Comparison of ENCODE assay signal across 1 fruit fly cellular context in genomic region chr3L:3785002-3785661, dm6.
TF ChIP-seq lines count a peak whose summit lies in the region.

No protein-coding gene starts in this region.

TF ChIP-seq in whole organism, embryonic, 481 proteins besides CTCF, POLR2A, EP300 and RAD21 (continued from another document and continues in another):
- TF ChIP-seq CG7745 (tag; optimal IDR thresholded peaks at IDR 0.05; lab: Kevin White, UChicago) (peak; percentile 50), peb (GFP tag; IDR thresholded peaks at IDR 0.05; lab: Robert Waterston, UW) (peak; percentile 94), CG3065 (GFP tag; optimal IDR thresholded peaks at IDR 0.05; lab: Kevin White, UChicago) (peak; percentile 94), disco-r (GFP tag; optimal IDR thresholded peaks at IDR 0.05; lab: Kevin White, UChicago) (peak; percentile 91), usp (GFP tag; optimal IDR thresholded peaks at IDR 0.05; lab: Kevin White, UChicago) (no peak), bsh (GFP tag; optimal IDR thresholded peaks at IDR 0.05; lab: Kevin White, UChicago) (peak; percentile 96 to 97), Lpt (GFP tag; optimal IDR thresholded peaks at IDR 0.05; lab: Kevin White, UChicago) (no peak), Ssrp (tag; optimal IDR thresholded peaks at IDR 0.05; lab: Kevin White, UChicago) (peak; percentile 94), Aef1 (GFP tag; IDR thresholded peaks at IDR 0.05; lab: Robert Waterston, UW) (peak; percentile 94), chif (GFP tag; optimal IDR thresholded peaks at IDR 0.05; lab: Kevin White, UChicago) (peak; percentile 96 to 97), tio (GFP tag; optimal IDR thresholded peaks at IDR 0.05; lab: Kevin White, UChicago) (peak; percentile 93), Bgb (GFP tag; IDR thresholded peaks at IDR 0.05; lab: Robert Waterston, UW; ENCODE audit: partially characterized antibody) (peak; percentile 43; the same call in 1 of the 2 replicates), sisA (GFP tag; IDR thresholded peaks at IDR 0.05; lab: Robert Waterston, UW) (peak; percentile 97), CrebB (tag; optimal IDR thresholded peaks at IDR 0.05; lab: Kevin White, UChicago) (peak; percentile 91), run (tag; optimal IDR thresholded peaks at IDR 0.05; lab: Kevin White, UChicago) (peak; percentile 91), GATAe (GFP tag; conservative IDR thresholded peaks at IDR 0.05; lab: Robert Waterston, UW) (peak; percentile 44), CG12155 (GFP tag; optimal IDR thresholded peaks at IDR 0.05; lab: Kevin White, UChicago) (peak; percentile 89), tin (GFP tag; optimal IDR thresholded peaks at IDR 0.05; lab: Kevin White, UChicago) (peak; percentile 90), BtbVII (GFP tag; optimal IDR thresholded peaks at IDR 0.05; lab: Kevin White, UChicago) (peak; percentile 68), CG6254 (GFP tag; optimal IDR thresholded peaks at IDR 0.05; lab: Kevin White, UChicago) (peak; percentile 83), CG15073 (GFP tag; optimal IDR thresholded peaks at IDR 0.05; lab: Kevin White, UChicago) (peak; percentile 73), CG15011 (GFP tag; optimal IDR thresholded peaks at IDR 0.05; lab: Kevin White, UChicago) (peak; percentile 68), CG10543 (GFP tag; optimal IDR thresholded peaks at IDR 0.05; lab: Kevin White, UChicago) (peak; percentile 31), CG30431 (GFP tag; optimal IDR thresholded peaks at IDR 0.05; lab: Kevin White, UChicago) (peak; percentile 97), en (GFP tag; optimal IDR thresholded peaks at IDR 0.05; lab: Kevin White, UChicago) (peak; percentile 93), CG31365 (tag; optimal IDR thresholded peaks at IDR 0.05; lab: Kevin White, UChicago) (peak; percentile 73), CG9817 (tag; optimal IDR thresholded peaks at IDR 0.05; lab: Kevin White, UChicago) (peak; percentile 82), CG9609 (GFP tag; optimal IDR thresholded peaks at IDR 0.05; lab: Kevin White, UChicago) (peak; percentile 96), CG17829 (tag; optimal IDR thresholded peaks at IDR 0.05; lab: Kevin White, UChicago) (peak; percentile 85), CHES-1-like (GFP tag; optimal IDR thresholded peaks at IDR 0.05; lab: Kevin White, UChicago) (peak; percentile 93), cato (GFP tag; optimal IDR thresholded peaks at IDR 0.05; lab: Kevin White, UChicago; ENCODE audit: borderline replicate concordance) (peak; percentile 87), hkb (optimal IDR thresholded peaks at IDR 0.05; lab: Kevin White, UChicago) (no peak), hkb (GFP tag; IDR thresholded peaks at IDR 0.05; lab: Robert Waterston, UW) (peak; percentile 97), ham (GFP tag; IDR thresholded peaks at IDR 0.05; lab: Robert Waterston, UW) (peak; percentile 73), CG13123 (GFP tag; optimal IDR thresholded peaks at IDR 0.05; lab: Kevin White, UChicago) (peak; percentile 90), CG13624 (GFP tag; optimal IDR thresholded peaks at IDR 0.05; lab: Kevin White, UChicago) (peak; percentile 94), bbx (GFP tag; IDR thresholded peaks at IDR 0.05; lab: Robert Waterston, UW; ENCODE audit: partially characterized antibody) (0 out of 2 replicates have a peak, but pooled peaks have one; percentile 35), CoRest (tag; optimal IDR thresholded peaks at IDR 0.05; lab: Kevin White, UChicago) (peak; percentile 88), twi (tag; optimal IDR thresholded peaks at IDR 0.05; lab: Kevin White, UChicago) (peak; percentile 74), CG6654 (GFP tag; optimal IDR thresholded peaks at IDR 0.05; lab: Kevin White, UChicago) (peak; percentile 62), H15 (GFP tag; IDR thresholded peaks at IDR 0.05; lab: Robert Waterston, UW) (peak; percentile 98), caup (GFP tag; optimal IDR thresholded peaks at IDR 0.05; lab: Kevin White, UChicago; ENCODE audit: severe bottlenecking) (peak; percentile 81), CG11696 (GFP tag; IDR thresholded peaks at IDR 0.05; lab: Robert Waterston, UW) (peak; percentile 84), vfl (GFP tag; optimal IDR thresholded peaks at IDR 0.05; lab: Kevin White, UChicago) (peak; percentile 79), btn (GFP tag; optimal IDR thresholded peaks at IDR 0.05; lab: Kevin White, UChicago) (peak; percentile 91), Abd-B (GFP tag; optimal IDR thresholded peaks at IDR 0.05; lab: Kevin White, UChicago) (peak; percentile 92), knrl (GFP tag; IDR thresholded peaks at IDR 0.05; lab: Robert Waterston, UW; ENCODE audit: partially characterized antibody) (peak; percentile 43; the same call in 1 of the 3 replicates), CG10274 (GFP tag; optimal IDR thresholded peaks at IDR 0.05; lab: Kevin White, UChicago) (peak; percentile 58), phol (tag; optimal IDR thresholded peaks at IDR 0.05; lab: Kevin White, UChicago) (peak; percentile 88), slp2 (GFP tag; optimal IDR thresholded peaks at IDR 0.05; lab: Kevin White, UChicago) (peak; percentile 94), CG10321 (GFP tag; IDR thresholded peaks at IDR 0.05; lab: Robert Waterston, UW) (peak; percentile 47; the same call in 1 of the 2 replicates), Nf-YB (GFP tag; optimal IDR thresholded peaks at IDR 0.05; lab: Kevin White, UChicago) (peak; percentile 72), CG10209 (GFP tag; optimal IDR thresholded peaks at IDR 0.05; lab: Kevin White, UChicago) (peak; percentile 94), vvl (GFP tag; IDR thresholded peaks at IDR 0.05; lab: Robert Waterston, UW) (peak; percentile 98), gem (tag; optimal IDR thresholded peaks at IDR 0.05; lab: Kevin White, UChicago) (peak; percentile 96), abd-A (tag; optimal IDR thresholded peaks at IDR 0.05; lab: Kevin White, UChicago) (peak; percentile 25), CG11398 (GFP tag; optimal IDR thresholded peaks at IDR 0.05; lab: Kevin White, UChicago) (peak; percentile 93), CG13894 (tag; optimal IDR thresholded peaks at IDR 0.05; lab: Kevin White, UChicago) (peak; percentile 0), dm (GFP tag; optimal IDR thresholded peaks at IDR 0.05; lab: Kevin White, UChicago) (peak; percentile 89), CG8281 (tag; optimal IDR thresholded peaks at IDR 0.05; lab: Kevin White, UChicago) (peak; percentile 60), HmgZ (tag; optimal IDR thresholded peaks at IDR 0.05; lab: Kevin White, UChicago) (peak; percentile 89), CG16813 (GFP tag; IDR thresholded peaks at IDR 0.05; lab: Robert Waterston, UW; ENCODE audit: partially characterized antibody) (peak; percentile 38; the same call in 1 of the 3 replicates), so (GFP tag; IDR thresholded peaks at IDR 0.05; lab: Robert Waterston, UW) (peak; percentile 96), chm (GFP tag; IDR thresholded peaks at IDR 0.05; lab: Robert Waterston, UW) (peak; percentile 93), sima (GFP tag; optimal IDR thresholded peaks at IDR 0.05; lab: Kevin White, UChicago) (peak; percentile 61), TFAM (GFP tag; optimal IDR thresholded peaks at IDR 0.05; lab: Kevin White, UChicago) (peak; percentile 13), crc (GFP tag; optimal IDR thresholded peaks at IDR 0.05; lab: Kevin White, UChicago) (peak; percentile 91), luna (GFP tag; optimal IDR thresholded peaks at IDR 0.05; lab: Kevin White, UChicago) (peak; percentile 80), CG8359 (GFP tag; optimal IDR thresholded peaks at IDR 0.05; lab: Kevin White, UChicago; ENCODE audit: borderline replicate concordance) (peak; percentile 74), CG12299 (tag; optimal IDR thresholded peaks at IDR 0.05; lab: Kevin White, UChicago) (peak; percentile 75), gt (GFP tag; IDR thresholded peaks at IDR 0.05; lab: Robert Waterston, UW) (peak; percentile 93), Side (GFP tag; optimal IDR thresholded peaks at IDR 0.05; lab: Kevin White, UChicago) (peak; percentile 93), stwl (tag; optimal IDR thresholded peaks at IDR 0.05; lab: Kevin White, UChicago) (peak; percentile 6), Dp (GFP tag; optimal IDR thresholded peaks at IDR 0.05; lab: Kevin White, UChicago) (no peak), CG18262 (tag; optimal IDR thresholded peaks at IDR 0.05; lab: Kevin White, UChicago) (peak; percentile 90), br (optimal IDR thresholded peaks at IDR 0.05; lab: Kevin White, UChicago) (no peak), CG8089 (GFP tag; optimal IDR thresholded peaks at IDR 0.05; lab: Kevin White, UChicago) (peak; percentile 96), CG10462 (GFP tag; optimal IDR thresholded peaks at IDR 0.05; lab: Kevin White, UChicago) (peak; percentile 88), ewg (GFP tag; optimal IDR thresholded peaks at IDR 0.05; lab: Kevin White, UChicago) (peak; percentile 92), CG42726 (GFP tag; IDR thresholded peaks at IDR 0.05; lab: Robert Waterston, UW; ENCODE audit: partially characterized antibody) (no peak), CG10565 (GFP tag; optimal IDR thresholded peaks at IDR 0.05; lab: Kevin White, UChicago) (peak; percentile 60), trh (GFP tag; optimal IDR thresholded peaks at IDR 0.05; lab: Kevin White, UChicago) (peak; percentile 89), Elba2 (GFP tag; optimal IDR thresholded peaks at IDR 0.05; lab: Kevin White, UChicago) (peak; percentile 91), CG18011 (GFP tag; optimal IDR thresholded peaks at IDR 0.05; lab: Kevin White, UChicago) (peak; percentile 75), CG31441 (GFP tag; IDR thresholded peaks at IDR 0.05; lab: Robert Waterston, UW) (peak; percentile 83), CG5180 (GFP tag; optimal IDR thresholded peaks at IDR 0.05; lab: Kevin White, UChicago) (peak; percentile 63), Meics (GFP tag; optimal IDR thresholded peaks at IDR 0.05; lab: Kevin White, UChicago) (peak; percentile 81), CG4820 (GFP tag; optimal IDR thresholded peaks at IDR 0.05; lab: Kevin White, UChicago) (peak; percentile 92), Myb (GFP tag; optimal IDR thresholded peaks at IDR 0.05; lab: Kevin White, UChicago) (peak; percentile 85), CG11093 (GFP tag; IDR thresholded peaks at IDR 0.05; lab: Robert Waterston, UW) (peak; percentile 95), CG16815 (GFP tag; optimal IDR thresholded peaks at IDR 0.05; lab: Kevin White, UChicago) (peak; percentile 93), BEAF-32 (GFP tag; optimal IDR thresholded peaks at IDR 0.05; lab: Kevin White, UChicago) (no peak), CG33557 (GFP tag; optimal IDR thresholded peaks at IDR 0.05; lab: Kevin White, UChicago) (peak; percentile 49), HLH54F (GFP tag; optimal IDR thresholded peaks at IDR 0.05; lab: Kevin White, UChicago) (peak; percentile 93), pfk (GFP tag; optimal IDR thresholded peaks at IDR 0.05; lab: Kevin White, UChicago) (no peak), CG9797 (GFP tag; optimal IDR thresholded peaks at IDR 0.05; lab: Kevin White, UChicago) (no peak), hbn (GFP tag; IDR thresholded peaks at IDR 0.05; lab: Robert Waterston, UW; ENCODE audit: partially characterized antibody) (no peak), aop (GFP tag; IDR thresholded peaks at IDR 0.05; lab: Robert Waterston, UW) (peak; percentile 88), vnd (GFP tag; IDR thresholded peaks at IDR 0.05; lab: Robert Waterston, UW; ENCODE audit: partially characterized antibody) (peak; percentile 42; the same call in 1 of the 3 replicates), Dbx (GFP tag; IDR thresholded peaks at IDR 0.05; lab: Robert Waterston, UW) (peak; percentile 90), Atf6 (GFP tag; IDR thresholded peaks at IDR 0.05; lab: Robert Waterston, UW) (peak; percentile 92), Dref (GFP tag; IDR thresholded peaks at IDR 0.05; lab: Robert Waterston, UW) (no peak), CG13296 (GFP tag; optimal IDR thresholded peaks at IDR 0.05; lab: Kevin White, UChicago) (peak; percentile 46), CG1602 (GFP tag; optimal IDR thresholded peaks at IDR 0.05; lab: Kevin White, UChicago) (peak; percentile 93), CG2116 (GFP tag; optimal IDR thresholded peaks at IDR 0.05; lab: Kevin White, UChicago) (peak; percentile 58), NfI (GFP tag; optimal IDR thresholded peaks at IDR 0.05; lab: Kevin White, UChicago) (peak; percentile 92), Hmx (GFP tag; optimal IDR thresholded peaks at IDR 0.05; lab: Kevin White, UChicago) (peak; percentile 31), Dip2 (GFP tag; IDR thresholded peaks at IDR 0.05; lab: Robert Waterston, UW) (peak; percentile 64), az2 (GFP tag; optimal IDR thresholded peaks at IDR 0.05; lab: Kevin White, UChicago) (peak; percentile 96), unpg (GFP tag; optimal IDR thresholded peaks at IDR 0.05; lab: Kevin White, UChicago) (peak; percentile 96), salm (tag; optimal IDR thresholded peaks at IDR 0.05; lab: Kevin White, UChicago) (peak; percentile 90), p53 (GFP tag; optimal IDR thresholded peaks at IDR 0.05; lab: Kevin White, UChicago) (peak; percentile 86), HHEX (GFP tag; optimal IDR thresholded peaks at IDR 0.05; lab: Kevin White, UChicago) (peak; percentile 88), CG3726 (GFP tag; IDR thresholded peaks at IDR 0.05; lab: Robert Waterston, UW) (peak; percentile 94; the same call in 2 of the 3 replicates), fd96Cb (tag; optimal IDR thresholded peaks at IDR 0.05; lab: Kevin White, UChicago) (peak; percentile 89), pho (GFP tag; optimal IDR thresholded peaks at IDR 0.05; lab: Kevin White, UChicago) (peak; percentile 90), Atf-2 (GFP tag; optimal IDR thresholded peaks at IDR 0.05; lab: Kevin White, UChicago) (peak; percentile 96), zen2 (GFP tag; IDR thresholded peaks at IDR 0.05; lab: Robert Waterston, UW; ENCODE audit: partially characterized antibody) (no peak), pros (GFP tag; optimal IDR thresholded peaks at IDR 0.05; lab: Kevin White, UChicago) (no peak), pnt (GFP tag; optimal IDR thresholded peaks at IDR 0.05; lab: Kevin White, UChicago) (peak; percentile 96), hb (GFP tag; IDR thresholded peaks at IDR 0.05; lab: Robert Waterston, UW; ENCODE audit: partially characterized antibody) (peak; percentile 74; the same call in 2 of the 3 replicates), kah (GFP tag; optimal IDR thresholded peaks at IDR 0.05; lab: Kevin White, UChicago) (peak; percentile 58), Atf3 (GFP tag; optimal IDR thresholded peaks at IDR 0.05; lab: Kevin White, UChicago) (peak; percentile 91), ara (GFP tag; IDR thresholded peaks at IDR 0.05; lab: Robert Waterston, UW) (peak; percentile 96), tap (tag; optimal IDR thresholded peaks at IDR 0.05; lab: Kevin White, UChicago) (peak; percentile 79), Adf1 (GFP tag; IDR thresholded peaks at IDR 0.05; lab: Robert Waterston, UW) (peak; percentile 63), zen (tag; optimal IDR thresholded peaks at IDR 0.05; lab: Kevin White, UChicago) (peak; percentile 87), CG1792 (GFP tag; optimal IDR thresholded peaks at IDR 0.05; lab: Kevin White, UChicago) (peak; percentile 87)
